Worm (Caenorhabditis elegans) whole organism, L1 larva: Measurements from ENCODE around the gene immt-2.

Source experiments
- blmp-1 ChIP-seq: fragments of 150-350 bp; optimal IDR thresholded peaks from 2 replicates; lab custom pipeline; 2014; ENCODE audit warnings: missing biosample characterization, missing genetic modification characterization
- ets-5 ChIP-seq: fragments of 200-800 bp; sonication (Bioruptor generic); IDR thresholded peaks from 2 replicates; pipeline ENCODE4 v1.3.6; 2022; ENCODE audit warnings: missing genetic modification characterization, missing compliant biosample characterization
- fos-1 ChIP-seq: fragments of 150-350 bp; optimal IDR thresholded peaks from 2 replicates; lab custom pipeline; 2014; ENCODE audit warnings: missing biosample characterization, missing genetic modification characterization
- hlh-4 ChIP-seq: sonication (generic microtip); optimal IDR thresholded peaks from 2 replicates; lab custom pipeline; 2016; ENCODE audit warnings: mild to moderate bottlenecking, missing genetic modification characterization, missing compliant biosample characterization
- jun-1 ChIP-seq: fragments of 150-350 bp; optimal IDR thresholded peaks from 2 replicates; lab custom pipeline; 2014; ENCODE audit warnings: missing biosample characterization, missing genetic modification reagents, missing genetic modification characterization
- lin-13 ChIP-seq: fragments of 150-350 bp; optimal IDR thresholded peaks from 2 replicates; lab custom pipeline; 2014; ENCODE audit warnings: missing biosample characterization, missing genetic modification reagents, missing genetic modification characterization
- nhr-28 ChIP-seq: fragments of 150-350 bp; optimal IDR thresholded peaks from 2 replicates; lab custom pipeline; 2014; ENCODE audit warnings: missing biosample characterization, missing genetic modification characterization
- nhr-76 ChIP-seq: sonication (generic microtip); optimal IDR thresholded peaks from 2 replicates; lab custom pipeline; 2017; ENCODE audit warnings: missing biosample characterization, missing genetic modification characterization
- snpc-4 ChIP-seq: fragments of 150-350 bp; optimal IDR thresholded peaks from 2 replicates; lab custom pipeline; 2014; ENCODE audit warnings: missing biosample characterization, missing genetic modification characterization
- unc-30 ChIP-seq: sonication (generic microtip); optimal IDR thresholded peaks from 2 replicates; lab custom pipeline; 2017; ENCODE audit warnings: missing biosample characterization, missing genetic modification characterization
- ztf-11 ChIP-seq, 2 experiments: sonication (generic microtip); optimal IDR thresholded peaks; 2 replicates each; lab custom pipeline; 2016 to 2017; ENCODE audit warnings: missing genetic modification characterization in 2 of 2, missing biosample characterization in 1 of 2, missing compliant biosample characterization in 1 of 2

- TF ChIP-seq hlh-4 (tag; lab: Kevin White, UChicago): no peak
- TF ChIP-seq unc-30 (tag; lab: Kevin White, UChicago): no peak
- TF ChIP-seq nhr-28 (tag; lab: Kevin White, UChicago): no peak
- no peak for TF ChIP-seq fos-1
- no peak for TF ChIP-seq ets-5 (GFP tag; lab: Robert Waterston, UW)
- TF ChIP-seq nhr-76: no peak
- peak; percentile 25 for TF ChIP-seq blmp-1
- TF ChIP-seq lin-13: no peak
- TF ChIP-seq ztf-11 (tag; optimal IDR thresholded peaks at IDR 0.05; lab: Kevin White, UChicago): no peak
- TF ChIP-seq snpc-4: no peak
- TF ChIP-seq jun-1: no peak
Measured at ce11 chrV:16814541-16815207, 25.6 kb downstream of the immt-2 start.
